Worm (Caenorhabditis elegans) whole organism, young adult: Measurements from ENCODE around the gene R04A9.9.

Source experiments
- F49E8.2 ChIP-seq: sonication (generic microtip); optimal IDR thresholded peaks from 3 replicates; lab custom pipeline; 2017; ENCODE audit warnings: missing genetic modification characterization, mild to moderate bottlenecking, missing compliant biosample characterization, antibody characterized with exemption, moderate library complexity; ENCODE audit not compliant: insufficient read depth
- ceh-91 ChIP-seq: fragments of 200-800 bp; sonication (Bioruptor generic); IDR thresholded peaks from 2 replicates; pipeline ENCODE4 v1.3.6; 2022; ENCODE audit warnings: missing genetic modification reagents, missing genetic modification characterization, missing compliant biosample characterization
- egl-44 ChIP-seq: fragments of 200-800 bp; sonication (Bioruptor generic); IDR thresholded peaks from 2 replicates; pipeline ENCODE4 v1.3.6; 2022; ENCODE audit warnings: missing genetic modification reagents, missing genetic modification characterization, missing compliant biosample characterization
- nhr-90 ChIP-seq: sonication (generic microtip); optimal IDR thresholded peaks from 2 replicates; lab custom pipeline; 2016; ENCODE audit warnings: missing genotype, mild to moderate bottlenecking, missing genetic modification characterization, missing compliant biosample characterization
- pha-4 ChIP-seq: fragments of 150-350 bp; sonication (generic microtip); optimal IDR thresholded peaks from 2 replicates; lab custom pipeline; 2014; ENCODE audit warnings: missing biosample characterization, missing genetic modification reagents, missing genetic modification characterization
- rcor-1 ChIP-seq: fragments of 200-800 bp; sonication (Bioruptor generic); IDR thresholded peaks from 2 replicates; pipeline ENCODE4 v1.3.6; 2022; ENCODE audit warnings: missing genetic modification reagents, missing genetic modification characterization, missing compliant biosample characterization
- unc-130 ChIP-seq: sonication (generic microtip); optimal IDR thresholded peaks from 2 replicates; lab custom pipeline; 2016; ENCODE audit warnings: missing genetic modification reagents, missing genetic modification characterization, missing compliant biosample characterization

DNA sequence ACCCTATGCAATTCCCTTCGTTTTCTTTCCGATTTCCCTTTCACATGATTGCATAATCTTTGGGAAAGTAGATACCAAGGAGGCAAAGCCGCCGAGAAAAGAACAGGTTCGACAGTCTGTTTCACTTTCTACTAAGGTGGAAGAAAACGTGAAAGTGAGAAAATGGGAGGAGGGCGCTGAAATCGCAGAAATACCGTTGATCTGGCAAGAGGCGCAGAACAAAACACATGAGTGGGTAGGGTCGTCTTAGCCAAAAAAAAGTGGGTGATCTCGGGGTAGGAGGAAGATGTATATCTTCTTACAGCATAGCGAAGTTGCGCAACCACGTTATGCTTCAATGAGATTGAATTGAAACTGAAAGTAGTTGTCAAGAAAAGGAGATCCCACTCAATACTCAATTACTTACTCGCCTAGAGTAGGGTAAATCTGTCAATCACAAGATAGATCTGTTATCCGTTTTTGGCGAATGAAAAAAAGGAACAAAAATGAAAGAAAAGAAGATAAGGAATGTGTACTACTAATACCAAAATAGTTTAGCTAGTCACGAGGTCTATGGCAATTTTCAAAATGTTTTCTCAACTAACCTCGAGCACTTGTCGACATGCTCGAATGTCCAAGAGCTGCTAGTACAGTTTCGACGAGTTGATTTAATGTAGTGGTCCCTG lies 42.8 kb upstream of the R04A9.9 start:
- TF ChIP-seq ceh-91 (GFP tag; lab: Robert Waterston, UW) (no peak), rcor-1 (GFP tag; lab: Robert Waterston, UW) (no peak), unc-130 (GFP tag; lab: Kevin White, UChicago) (no peak), nhr-90 (tag; lab: Kevin White, UChicago) (no peak), egl-44 (GFP tag; lab: Robert Waterston, UW) (no peak), F49E8.2 (no peak), pha-4 (tag; lab: Kevin White, UChicago) (no peak)
